Fruit fly (Drosophila melanogaster) whole organism, embryonic: ENCODE results near the gene Eip75B.

Experiments used
- Asciz ChIP-seq: fragments of 200-800 bp; sonication (Bioruptor generic); optimal IDR thresholded peaks from 2 replicates; lab custom pipeline; 2017; ENCODE audit warnings: missing biosample characterization, mild to moderate bottlenecking, missing genetic modification characterization, missing genetic modification reagents
- Awh ChIP-seq: fragments of 200-800 bp; sonication (Bioruptor generic); IDR thresholded peaks from 2 replicates; pipeline ENCODE4, ENCODE4 v1.3.6; 2022; ENCODE audit warnings: missing biosample characterization, missing genetic modification characterization
- CG11504 ChIP-seq: fragments of 200-800 bp; sonication (Bioruptor generic); optimal IDR thresholded peaks from 3 replicates; lab custom pipeline; 2019; ENCODE audit warnings: missing biosample characterization, mild to moderate bottlenecking, missing genetic modification characterization, moderate library complexity
- CG12071 ChIP-seq: fragments of 200-800 bp; sonication (Bioruptor generic); optimal IDR thresholded peaks from 3 replicates; lab custom pipeline; 2018; ENCODE audit warnings: missing biosample characterization, mild to moderate bottlenecking, missing genetic modification characterization
- CG1233 ChIP-seq: fragments of 200-800 bp; sonication (Bioruptor generic); optimal IDR thresholded peaks from 4 replicates; lab custom pipeline; 2018; ENCODE audit warnings: missing biosample characterization, mild to moderate bottlenecking, missing genetic modification characterization
- CG12659 ChIP-seq: fragments of 200-800 bp; sonication (Bioruptor generic); optimal IDR thresholded peaks from 3 replicates; lab custom pipeline; 2017; ENCODE audit warnings: mild to moderate bottlenecking, missing biosample characterization, missing genetic modification reagents, missing genetic modification characterization
- CG13123 ChIP-seq: fragments of 200-800 bp; sonication (Bioruptor generic); optimal IDR thresholded peaks from 2 replicates; lab custom pipeline; 2016; ENCODE audit warnings: missing biosample characterization, missing genetic modification characterization
- CG13624 ChIP-seq: fragments of 200-800 bp; sonication (Bioruptor generic); optimal IDR thresholded peaks from 2 replicates; lab custom pipeline; 2016; ENCODE audit warnings: missing biosample characterization, missing genetic modification characterization
- CG14667 ChIP-seq: fragments of 200-800 bp; sonication (Bioruptor generic); IDR thresholded peaks from 2 replicates; pipeline ENCODE4 v1.3.6; 2022; ENCODE audit warnings: missing biosample characterization, missing genetic modification characterization
- CG15601 ChIP-seq: fragments of 200-800 bp; sonication (Bioruptor generic); optimal IDR thresholded peaks from 3 replicates; lab custom pipeline; 2019; ENCODE audit warnings: missing biosample characterization, mild to moderate bottlenecking, missing genetic modification characterization, moderate library complexity
- CG17568 ChIP-seq: fragments of 200-800 bp; sonication (Bioruptor generic); optimal IDR thresholded peaks from 2 replicates; lab custom pipeline; 2018; ENCODE audit warnings: missing biosample characterization, mild to moderate bottlenecking, missing genetic modification characterization, moderate library complexity
- CG17612 ChIP-seq: fragments of 200-800 bp; sonication (Bioruptor generic); IDR thresholded peaks from 2 replicates; pipeline ENCODE4 v1.3.6; 2022; ENCODE audit warnings: missing biosample characterization, missing genetic modification characterization
- CG17912 ChIP-seq: fragments of 200-800 bp; sonication (Bioruptor generic); optimal IDR thresholded peaks from 2 replicates; lab custom pipeline; 2018; ENCODE audit warnings: missing biosample characterization, mild to moderate bottlenecking, missing genetic modification characterization
- CG18599 ChIP-seq: fragments of 200-800 bp; sonication (Bioruptor generic); optimal IDR thresholded peaks from 3 replicates; lab custom pipeline; 2017; ENCODE audit warnings: missing biosample characterization, missing genetic modification characterization, mild to moderate bottlenecking, moderate library complexity, missing genetic modification reagents
- CG3726 ChIP-seq: fragments of 200-800 bp; sonication (Bioruptor generic); IDR thresholded peaks from 3 replicates; pipeline ENCODE4, ENCODE4 v1.3.6; 2022; ENCODE audit warnings: missing biosample characterization, missing genetic modification characterization
- CG43689 ChIP-seq: fragments of 200-800 bp; sonication (Bioruptor generic); IDR thresholded peaks from 2 replicates; pipeline ENCODE4 v1.3.6; 2022; ENCODE audit warnings: missing biosample characterization, missing genetic modification characterization
- CG4424 ChIP-seq: fragments of 200-800 bp; sonication (Bioruptor generic); optimal IDR thresholded peaks from 3 replicates; lab custom pipeline; 2016; ENCODE audit warnings: missing biosample characterization, missing genetic modification characterization
- CG5953 ChIP-seq: fragments of 200-800 bp; sonication (Bioruptor generic); IDR thresholded peaks from 2 replicates; pipeline ENCODE4 v1.3.6; 2022; ENCODE audit warnings: missing biosample characterization, missing genetic modification characterization
- CG7928 ChIP-seq: fragments of 200-800 bp; sonication (Bioruptor generic); optimal IDR thresholded peaks from 2 replicates; lab custom pipeline; 2017; ENCODE audit warnings: missing biosample characterization, mild to moderate bottlenecking, missing genetic modification characterization
- CG7963 ChIP-seq: fragments of 200-800 bp; sonication (Bioruptor generic); IDR thresholded peaks from 3 replicates; pipeline ENCODE4 v1.3.6; 2022; ENCODE audit warnings: missing biosample characterization, missing genetic modification characterization; ENCODE audit not compliant: partially characterized antibody
- CG8089 ChIP-seq: fragments of 200-800 bp; sonication (Bioruptor generic); optimal IDR thresholded peaks from 3 replicates; lab custom pipeline; 2016; ENCODE audit warnings: missing biosample characterization, missing genetic modification characterization
- CG8281 ChIP-seq: fragments of 200-800 bp; sonication (Bioruptor generic); optimal IDR thresholded peaks from 2 replicates; lab custom pipeline; 2018; ENCODE audit warnings: missing biosample characterization, mild to moderate bottlenecking, missing genetic modification characterization, moderate library complexity
- CoRest ChIP-seq: fragments of 200-800 bp; sonication (Bioruptor generic); optimal IDR thresholded peaks from 3 replicates; lab custom pipeline; 2018; ENCODE audit warnings: missing biosample characterization, mild to moderate bottlenecking, missing genetic modification characterization, moderate library complexity
- Dll ChIP-seq: fragments of 200-800 bp; sonication (Bioruptor generic); IDR thresholded peaks from 4 replicates; pipeline ENCODE4 v1.3.6; 2022; ENCODE audit warnings: missing biosample characterization, missing genetic modification characterization; ENCODE audit not compliant: partially characterized antibody
- Doc2 ChIP-seq: fragments of 200-800 bp; sonication (Bioruptor generic); IDR thresholded peaks from 2 replicates; pipeline ENCODE4 v1.3.6; 2022; ENCODE audit warnings: missing biosample characterization, missing genetic modification characterization
- Dp ChIP-seq: fragments of 200-800 bp; sonication (Bioruptor generic); optimal IDR thresholded peaks from 2 replicates; lab custom pipeline; 2018; ENCODE audit warnings: missing biosample characterization, mild to moderate bottlenecking, missing genetic modification characterization, moderate library complexity
- E2f1 ChIP-seq: fragments of 200-800 bp; sonication (Bioruptor generic); IDR thresholded peaks from 2 replicates; pipeline ENCODE4 v1.3.6; 2022; ENCODE audit warnings: missing biosample characterization, missing genetic modification characterization
- Fer3 ChIP-seq: fragments of 200-800 bp; sonication (Bioruptor generic); optimal IDR thresholded peaks from 2 replicates; lab custom pipeline; 2018; ENCODE audit warnings: missing biosample characterization, mild to moderate bottlenecking, missing genetic modification characterization, moderate library complexity
- HLH3B ChIP-seq: fragments of 200-800 bp; sonication (Bioruptor generic); IDR thresholded peaks from 2 replicates; pipeline ENCODE4 v1.3.6; 2022; ENCODE audit warnings: missing biosample characterization, missing genetic modification characterization
- HLH54F ChIP-seq: fragments of 200-800 bp; sonication (Bioruptor generic); optimal IDR thresholded peaks from 3 replicates; lab custom pipeline; 2016; ENCODE audit warnings: missing biosample characterization, missing genetic modification characterization
- HLHmδ ChIP-seq: fragments of 200-800 bp; sonication (Bioruptor generic); optimal IDR thresholded peaks from 2 replicates; lab custom pipeline; 2018; ENCODE audit warnings: missing biosample characterization, mild to moderate bottlenecking, missing genetic modification characterization, moderate library complexity
- Nf-YA ChIP-seq: fragments of 200-800 bp; sonication (Bioruptor generic); IDR thresholded peaks from 2 replicates; pipeline ENCODE4 v1.3.6; 2022; ENCODE audit warnings: missing biosample characterization, missing genetic modification characterization
- bbx ChIP-seq: fragments of 200-800 bp; sonication (Bioruptor generic); IDR thresholded peaks from 2 replicates; pipeline ENCODE4 v1.3.6; 2022; ENCODE audit warnings: missing biosample characterization, missing genetic modification characterization; ENCODE audit not compliant: partially characterized antibody
- croc ChIP-seq: fragments of 200-800 bp; sonication (Bioruptor generic); conservative IDR thresholded peaks from 3 replicates; pipeline ENCODE4 v1.3.6; 2022; ENCODE audit warnings: missing biosample characterization, missing genetic modification characterization
- crol ChIP-seq: fragments of 200-800 bp; sonication (Bioruptor generic); IDR thresholded peaks from 2 replicates; pipeline ENCODE4 v1.3.6; 2022; ENCODE audit warnings: missing biosample characterization, missing genetic modification characterization
- emc ChIP-seq: fragments of 200-800 bp; sonication (Bioruptor generic); optimal IDR thresholded peaks from 2 replicates; lab custom pipeline; 2016; ENCODE audit warnings: missing biosample characterization, missing genetic modification characterization
- eyg ChIP-seq: fragments of 200-800 bp; sonication (Bioruptor generic); optimal IDR thresholded peaks from 3 replicates; lab custom pipeline; 2016; ENCODE audit warnings: missing biosample characterization, missing genetic modification characterization
- ftz-f1 ChIP-seq: fragments of 200-800 bp; sonication (Bioruptor generic); optimal IDR thresholded peaks from 2 replicates; lab custom pipeline; 2016; ENCODE audit warnings: missing biosample characterization, missing genetic modification characterization
- grn ChIP-seq: fragments of 200-800 bp; sonication (Bioruptor generic); optimal IDR thresholded peaks from 3 replicates; lab custom pipeline; 2017; ENCODE audit warnings: missing biosample characterization, missing genetic modification characterization
- jigr1 ChIP-seq: fragments of 200-800 bp; sonication (Bioruptor generic); IDR thresholded peaks from 3 replicates; pipeline ENCODE4 v1.3.6; 2022; ENCODE audit warnings: missing biosample characterization, missing genetic modification characterization
- kah ChIP-seq: fragments of 200-800 bp; sonication (Bioruptor generic); optimal IDR thresholded peaks from 2 replicates; lab custom pipeline; 2018; ENCODE audit warnings: missing biosample characterization, mild to moderate bottlenecking, missing genetic modification characterization
- lbe ChIP-seq: fragments of 200-800 bp; sonication (Bioruptor generic); optimal IDR thresholded peaks from 2 replicates; lab custom pipeline; 2016; ENCODE audit warnings: missing biosample characterization, mild to moderate bottlenecking, missing genetic modification characterization
- nom ChIP-seq: fragments of 200-800 bp; sonication (Bioruptor generic); optimal IDR thresholded peaks from 2 replicates; lab custom pipeline; 2017; ENCODE audit warnings: missing biosample characterization, missing genetic modification characterization, mild to moderate bottlenecking, moderate library complexity, missing genetic modification reagents
- p53 ChIP-seq: fragments of 200-800 bp; sonication (Bioruptor generic); optimal IDR thresholded peaks from 2 replicates; lab custom pipeline; 2016; ENCODE audit warnings: missing biosample characterization, missing genetic modification characterization
- pb ChIP-seq: fragments of 200-800 bp; sonication (Bioruptor generic); optimal IDR thresholded peaks from 3 replicates; lab custom pipeline; 2016; ENCODE audit warnings: missing biosample characterization, missing genetic modification characterization
- rib ChIP-seq: fragments of 200-800 bp; sonication (Bioruptor generic); IDR thresholded peaks from 2 replicates; pipeline ENCODE4 v1.3.6; 2022; ENCODE audit warnings: missing biosample characterization, missing genetic modification characterization
- schlank ChIP-seq: fragments of 200-800 bp; sonication (Bioruptor generic); optimal IDR thresholded peaks from 2 replicates; lab custom pipeline; 2018; ENCODE audit warnings: missing biosample characterization, mild to moderate bottlenecking, missing genetic modification characterization
- slbo ChIP-seq: fragments of 200-800 bp; sonication (Bioruptor generic); IDR thresholded peaks from 2 replicates; pipeline ENCODE4 v1.3.6; 2022; ENCODE audit warnings: missing biosample characterization, missing genetic modification characterization
- sob ChIP-seq: fragments of 200-800 bp; sonication (Bioruptor generic); IDR thresholded peaks from 2 replicates; pipeline ENCODE4 v1.3.6; 2022; ENCODE audit warnings: missing biosample characterization, missing genetic modification characterization
- tio ChIP-seq: fragments of 200-800 bp; sonication (Bioruptor generic); optimal IDR thresholded peaks from 2 replicates; lab custom pipeline; 2017; ENCODE audit warnings: missing biosample characterization, missing genetic modification characterization, inconsistent platforms
- toy ChIP-seq: fragments of 200-800 bp; sonication (Bioruptor generic); IDR thresholded peaks from 2 replicates; pipeline ENCODE4 v1.3.6; 2022; ENCODE audit warnings: missing biosample characterization, missing genetic modification characterization
- vnd ChIP-seq: fragments of 200-800 bp; sonication (Bioruptor generic); IDR thresholded peaks from 3 replicates; pipeline ENCODE4 v1.3.6; 2022; ENCODE audit warnings: missing biosample characterization, missing genetic modification characterization; ENCODE audit not compliant: partially characterized antibody

Eip75B gene

dm6 chr3L:17947296-17947713 lies 117.2 kb downstream of the Eip75B start (continued):
- peak; percentile 18 for TF ChIP-seq CG18599
- no peak for TF ChIP-seq pb (GFP tag; lab: Kevin White, UChicago)
- TF ChIP-seq CG7928 (GFP tag; lab: Kevin White, UChicago): no peak
- TF ChIP-seq jigr1: no peak
- TF ChIP-seq E2f1 (GFP tag; lab: Robert Waterston, UW): no peak
- TF ChIP-seq CoRest (tag; lab: Kevin White, UChicago): no peak
- TF ChIP-seq CG12659: no peak
- TF ChIP-seq Asciz (GFP tag; lab: Kevin White, UChicago): no peak
- TF ChIP-seq Fer3 (tag; lab: Kevin White, UChicago): no peak
- no peak for TF ChIP-seq CG17568 (GFP tag; lab: Kevin White, UChicago)
- no peak for TF ChIP-seq lbe (GFP tag; lab: Kevin White, UChicago)
- no peak for TF ChIP-seq CG13123 (GFP tag; lab: Kevin White, UChicago)
- no peak for TF ChIP-seq schlank (tag; lab: Kevin White, UChicago)
- TF ChIP-seq CG4424 (GFP tag; lab: Kevin White, UChicago): no peak
- TF ChIP-seq crol (GFP tag; lab: Robert Waterston, UW): peak; percentile 54; the same call in 1 of the 2 replicates
- peak; percentile 25; the same call in 1 of the 2 replicates for TF ChIP-seq sob
- TF ChIP-seq CG43689 (GFP tag; lab: Robert Waterston, UW): no peak
- no peak for TF ChIP-seq HLHmδ (GFP tag; lab: Kevin White, UChicago)
- TF ChIP-seq Doc2 (GFP tag; lab: Robert Waterston, UW): no peak
- TF ChIP-seq rib: 0 out of 2 replicates have a peak, but pooled peaks have one; percentile 37
- no peak for TF ChIP-seq eyg (GFP tag; lab: Kevin White, UChicago)
- TF ChIP-seq bbx (GFP tag; lab: Robert Waterston, UW): no peak
- no peak for TF ChIP-seq Awh (GFP tag; lab: Robert Waterston, UW)
- no peak for TF ChIP-seq CG5953
- TF ChIP-seq tio (GFP tag; lab: Kevin White, UChicago): no peak
- no peak for TF ChIP-seq p53
- TF ChIP-seq grn (GFP tag; lab: Kevin White, UChicago): no peak
- no peak for TF ChIP-seq Nf-YA (GFP tag; lab: Robert Waterston, UW)
- TF ChIP-seq croc: no peak
- no peak for TF ChIP-seq CG17912 (GFP tag; lab: Kevin White, UChicago)
- peak; percentile 56 for TF ChIP-seq ftz-f1 (GFP tag; lab: Kevin White, UChicago)
- no peak for TF ChIP-seq HLH54F (GFP tag; lab: Kevin White, UChicago)
- TF ChIP-seq CG3726: no peak
- TF ChIP-seq toy (GFP tag; lab: Robert Waterston, UW): 0 out of 2 replicates have a peak, but pooled peaks have one; percentile 10
- no peak for TF ChIP-seq Dp (GFP tag; lab: Kevin White, UChicago)
- peak; percentile 11 for TF ChIP-seq nom (GFP tag; lab: Kevin White, UChicago)
- TF ChIP-seq CG7963 (GFP tag; lab: Robert Waterston, UW): no peak
- no peak for TF ChIP-seq CG12071
- no peak for TF ChIP-seq CG8281 (tag; lab: Kevin White, UChicago)
- no peak for TF ChIP-seq CG11504 (tag; lab: Kevin White, UChicago)
- TF ChIP-seq vnd (GFP tag; lab: Robert Waterston, UW): no peak
- TF ChIP-seq CG13624 (GFP tag; lab: Kevin White, UChicago): no peak
- TF ChIP-seq CG15601 (tag; lab: Kevin White, UChicago): no peak
- no peak for TF ChIP-seq CG8089 (GFP tag; lab: Kevin White, UChicago)
- no peak for TF ChIP-seq Dll (GFP tag; lab: Robert Waterston, UW)
- no peak for TF ChIP-seq CG17612
- TF ChIP-seq kah (GFP tag; lab: Kevin White, UChicago): no peak
- no peak for TF ChIP-seq slbo (GFP tag; lab: Robert Waterston, UW)
- no peak for TF ChIP-seq CG1233 (GFP tag; lab: Kevin White, UChicago)
- TF ChIP-seq HLH3B: no peak
- TF ChIP-seq emc (GFP tag; lab: Kevin White, UChicago): no peak
- no peak for TF ChIP-seq CG14667
